Fruit fly (Drosophila melanogaster): ENCODE measurements around the gene Deaf1.

Deaf1 gene

DNA sequence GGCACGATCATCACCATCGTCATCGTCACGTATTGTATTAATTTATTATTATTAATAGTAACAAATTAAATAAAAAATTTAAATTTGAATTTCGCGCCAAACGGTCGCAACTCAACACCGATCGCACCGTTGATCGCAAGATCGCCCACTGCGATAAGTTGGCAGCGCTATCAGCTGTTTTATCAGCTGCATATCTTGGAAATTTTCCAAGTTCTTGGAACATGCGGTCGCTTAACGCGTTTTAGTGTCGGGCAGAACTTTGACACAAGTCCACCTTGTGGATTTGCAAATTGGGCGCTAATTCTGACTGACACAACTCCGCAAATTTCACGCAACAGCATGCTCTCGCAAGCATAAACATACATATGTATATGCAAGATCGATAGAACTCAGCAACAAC, 43.2 kb downstream of the Deaf1 start (continued):
- no peak for TF ChIP-seq CG12299 (tag; optimal IDR thresholded peaks at IDR 0.05)
- TF ChIP-seq Optix (GFP tag; IDR thresholded peaks at IDR 0.05), result no peak
- no peak for TF ChIP-seq maf-S (GFP tag; optimal IDR thresholded peaks at IDR 0.05)
- TF ChIP-seq Elba2 (GFP tag; optimal IDR thresholded peaks at IDR 0.05), result no peak
- TF ChIP-seq crp (GFP tag; optimal IDR thresholded peaks at IDR 0.05), result peak; percentile 96 to 100
- no peak for TF ChIP-seq Dek (tag; optimal IDR thresholded peaks at IDR 0.05)
- TF ChIP-seq CG18599 (GFP tag; optimal IDR thresholded peaks at IDR 0.05), result peak; percentile 3
- TF ChIP-seq MTF-1 (GFP tag; optimal IDR thresholded peaks at IDR 0.05; ENCODE audit: borderline replicate concordance), result peak; percentile 30
- TF ChIP-seq Meics (GFP tag; optimal IDR thresholded peaks at IDR 0.05), result no peak
- TF ChIP-seq cad (GFP tag; optimal IDR thresholded peaks at IDR 0.05), result no peak
- peak; percentile 77 for TF ChIP-seq CG34376 (GFP tag; optimal IDR thresholded peaks at IDR 0.05)
- TF ChIP-seq Bgb (GFP tag; IDR thresholded peaks at IDR 0.05; ENCODE audit: partially characterized antibody), result peak; percentile 47; the same call in 1 of the 2 replicates
- TF ChIP-seq PHDP (tag; optimal IDR thresholded peaks at IDR 0.05), result peak; percentile 14
- TF ChIP-seq CG18476 (GFP tag; optimal IDR thresholded peaks at IDR 0.05), result no peak
- no peak for TF ChIP-seq CG9215 (GFP tag; IDR thresholded peaks at IDR 0.05)
- TF ChIP-seq Six4 (GFP tag; optimal IDR thresholded peaks at IDR 0.05), result no peak
- TF ChIP-seq fd102C (GFP tag; optimal IDR thresholded peaks at IDR 0.05), result no peak
- peak; percentile 76 for TF ChIP-seq MESR4 (GFP tag; optimal IDR thresholded peaks at IDR 0.05)
- no peak for TF ChIP-seq yki (optimal IDR thresholded peaks at IDR 0.05)
- peak; percentile 48 for TF ChIP-seq Max (GFP tag; optimal IDR thresholded peaks at IDR 0.05)
- peak; percentile 37; the same call in 1 of the 2 replicates for TF ChIP-seq Nf-YA (GFP tag; IDR thresholded peaks at IDR 0.05)
- no peak for TF ChIP-seq Aef1 (GFP tag; IDR thresholded peaks at IDR 0.05)
- TF ChIP-seq YL-1 (GFP tag; optimal IDR thresholded peaks at IDR 0.05), result peak; percentile 81
- TF ChIP-seq Sox100B (GFP tag; optimal IDR thresholded peaks at IDR 0.05), result no peak
- no peak for TF ChIP-seq CG16815 (GFP tag; optimal IDR thresholded peaks at IDR 0.05)
- peak; percentile 13 for TF ChIP-seq CG8290 (GFP tag; optimal IDR thresholded peaks at IDR 0.05)
- TF ChIP-seq CG8290 (tag; optimal IDR thresholded peaks at IDR 0.05), result no peak
- no peak for TF ChIP-seq kah (GFP tag; optimal IDR thresholded peaks at IDR 0.05)
- TF ChIP-seq bcd (GFP tag; optimal IDR thresholded peaks at IDR 0.05), result peak; percentile 12
- no peak for TF ChIP-seq eyg (GFP tag; optimal IDR thresholded peaks at IDR 0.05)
- TF ChIP-seq Lhr (GFP tag; optimal IDR thresholded peaks at IDR 0.05), result no peak
- 0 out of 2 replicates have a peak, but pooled peaks have one; percentile 19 for TF ChIP-seq vvl (GFP tag; IDR thresholded peaks at IDR 0.05)
- TF ChIP-seq tin (GFP tag; optimal IDR thresholded peaks at IDR 0.05), result no peak
- no peak for TF ChIP-seq da (GFP tag; optimal IDR thresholded peaks at IDR 0.05)
- TF ChIP-seq CG12236 (GFP tag; optimal IDR thresholded peaks at IDR 0.05), result no peak
- TF ChIP-seq D19A (tag; optimal IDR thresholded peaks at IDR 0.05), result no peak
- TF ChIP-seq CG12391 (tag; optimal IDR thresholded peaks at IDR 0.05), result peak; percentile 10
- TF ChIP-seq danr (GFP tag; IDR thresholded peaks at IDR 0.05), result no peak
- no peak for TF ChIP-seq Lpt (GFP tag; optimal IDR thresholded peaks at IDR 0.05)
- TF ChIP-seq Scr (GFP tag; IDR thresholded peaks at IDR 0.05; ENCODE audit: partially characterized antibody), result peak; percentile 34; the same call in 1 of the 2 replicates
- TF ChIP-seq CG15514 (GFP tag; optimal IDR thresholded peaks at IDR 0.05), result peak; percentile 77
- TF ChIP-seq sob (GFP tag; IDR thresholded peaks at IDR 0.05), result no peak; the same call in 1 of the 2 replicates
- peak; percentile 66 for TF ChIP-seq ci (GFP tag; IDR thresholded peaks at IDR 0.05)
- TF ChIP-seq Lim3 (GFP tag; IDR thresholded peaks at IDR 0.05), result no peak
- TF ChIP-seq CG6175 (GFP tag; IDR thresholded peaks at IDR 0.05), result no peak

All from whole organism, embryonic.